Worm (Caenorhabditis elegans) whole organism, young adult: ENCODE results near the gene piki-1.

ENCODE experiments used
- Y67H2A.10 ChIP-seq: fragments of 200-800 bp; sonication (Bioruptor generic); conservative IDR thresholded peaks from 2 replicates; pipeline ENCODE4 v1.3.6; 2022; ENCODE audit warnings: missing genetic modification reagents, missing genetic modification characterization, missing compliant biosample characterization
- nfya-2 ChIP-seq: fragments of 200-800 bp; sonication (Bioruptor generic); IDR thresholded peaks from 2 replicates; pipeline ENCODE4 v1.3.6; 2022; ENCODE audit warnings: missing genetic modification reagents, missing genetic modification characterization, missing compliant biosample characterization

DNA sequence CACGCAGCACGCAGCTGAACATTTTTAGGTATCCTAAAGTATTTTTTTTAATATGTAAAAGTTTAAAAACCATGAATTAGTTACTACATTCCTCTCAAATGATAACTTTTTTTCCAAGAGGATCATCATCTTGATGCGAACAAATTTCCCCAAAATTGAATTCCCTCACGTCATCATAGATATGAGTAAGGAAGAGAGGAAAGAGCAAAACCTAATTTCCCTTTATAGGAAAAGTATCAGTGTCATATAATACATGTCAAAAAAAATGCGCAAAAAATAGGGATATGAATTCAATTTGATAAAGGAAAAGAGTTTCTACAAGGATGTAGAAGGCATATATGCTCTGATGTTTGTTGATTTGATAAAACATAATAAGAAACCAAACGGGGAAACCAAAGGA lies 46.1 kb downstream of the piki-1 start:
- TF ChIP-seq Y67H2A.10 (no peak), nfya-2 (GFP tag; lab: Robert Waterston, UW) (no peak)
